Worm (Caenorhabditis elegans): ENCODE data around the gene acl-3.

The acl-3 gene

ce11 chrIV:11650344-11650743, 1.5 kb downstream of the acl-3 start:
- TF ChIP-seq ets-4 (GFP tag; optimal IDR thresholded peaks at IDR 0.05) (no peak), nfyb-1 (GFP tag; IDR thresholded peaks at IDR 0.05) (0 out of 2 replicates have a peak, but pooled peaks have one; percentile 15)

- TF ChIP-seq dox-1 (GFP tag; IDR thresholded peaks at IDR 0.05) (no peak), lin-40 (tag; optimal IDR thresholded peaks at IDR 0.05) (no peak), Y67H2A.10 (GFP tag; conservative IDR thresholded peaks at IDR 0.05) (no peak), atf-7 (tag; optimal IDR thresholded peaks at IDR 0.05) (no peak), snpc-1.1 (tag; optimal IDR thresholded peaks at IDR 0.05; ENCODE audit: insufficient read depth) (no peak), F37B4.10 (GFP tag; IDR thresholded peaks at IDR 0.05) (no peak), ztf-3 (GFP tag; optimal IDR thresholded peaks at IDR 0.05) (no peak), Y56A3A.18 (GFP tag; IDR thresholded peaks at IDR 0.05) (no peak), ztf-22 (GFP tag; optimal IDR thresholded peaks at IDR 0.05) (no peak), F55B11.4 (tag; optimal IDR thresholded peaks at IDR 0.05; ENCODE audit: borderline replicate concordance, insufficient read depth) (no peak)
These were observed 2.8 kb downstream of the acl-3 start, which contains the start of gene ZK809.8 for ce11 chrIV:11649031-11649430. ZK809.8 (minus strand) TSS chrIV:11649064.

ce11 chrIV:11646908-11647307, 4.9 kb downstream of the acl-3 start:
- TF ChIP-seq bed-1 (GFP tag; IDR thresholded peaks at IDR 0.05) = no peak
- TF ChIP-seq snpc-1.1 (tag; optimal IDR thresholded peaks at IDR 0.05; ENCODE audit: insufficient read depth) = no peak
- no peak for TF ChIP-seq F52B5.7 (tag; optimal IDR thresholded peaks at IDR 0.05)
- no peak for TF ChIP-seq T26A5.8 (tag; optimal IDR thresholded peaks at IDR 0.05)
- no peak for TF ChIP-seq madf-6 (GFP tag; IDR thresholded peaks at IDR 0.05)
- no peak for TF ChIP-seq nhr-179 (tag; optimal IDR thresholded peaks at IDR 0.05)
- no peak for TF ChIP-seq ztf-3 (GFP tag; optimal IDR thresholded peaks at IDR 0.05)
- no peak for TF ChIP-seq D2030.7 (GFP tag; IDR thresholded peaks at IDR 0.05)
- no peak for TF ChIP-seq cebp-1 (GFP tag; IDR thresholded peaks at IDR 0.05)
- no peak for TF ChIP-seq cebp-1 (tag; optimal IDR thresholded peaks at IDR 0.05)
- TF ChIP-seq ama-1 (optimal IDR thresholded peaks at IDR 0.05) = no peak
- TF ChIP-seq ama-1 (GFP tag; optimal IDR thresholded peaks at IDR 0.05) = no peak
- no peak for TF ChIP-seq somi-1 (GFP tag; optimal IDR thresholded peaks at IDR 0.05)
- no peak for TF ChIP-seq xnd-1 (tag; optimal IDR thresholded peaks at IDR 0.05)
- TF ChIP-seq pbrm-1 (GFP tag; IDR thresholded peaks at IDR 0.05) = no peak
- TF ChIP-seq nhr-90 (tag; optimal IDR thresholded peaks at IDR 0.05) = no peak
- no peak for TF ChIP-seq ceh-40 (GFP tag; IDR thresholded peaks at IDR 0.05)
- TF ChIP-seq lin-35 (GFP tag; optimal IDR thresholded peaks at IDR 0.05) = no peak
- no peak for TF ChIP-seq pha-4 (tag; optimal IDR thresholded peaks at IDR 0.05)
- no peak for TF ChIP-seq attf-3 (GFP tag; conservative IDR thresholded peaks at IDR 0.05)

DNA sequence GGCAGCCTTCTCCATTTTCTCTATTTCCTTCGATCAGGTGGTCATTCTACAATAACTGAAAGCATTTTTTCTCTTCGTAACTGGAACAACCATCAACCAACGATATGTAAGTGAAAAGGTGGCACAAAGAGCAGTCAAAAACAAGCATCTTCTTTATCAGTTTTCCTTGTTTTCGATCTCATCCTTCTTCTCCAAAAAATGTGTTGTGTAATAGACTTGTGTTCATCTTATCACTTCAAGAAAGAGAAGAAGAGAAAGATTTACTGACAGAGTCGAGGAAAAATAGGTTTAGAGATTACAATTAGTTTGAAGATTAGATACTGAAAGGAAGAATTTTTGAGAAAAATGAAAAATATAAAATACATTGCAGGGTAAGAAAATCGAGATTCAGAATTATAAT, 6.5 kb downstream of the acl-3 start:
- TF ChIP-seq Y67H2A.10 (GFP tag; conservative IDR thresholded peaks at IDR 0.05) (no peak), Y79H2A.3 (GFP tag; conservative IDR thresholded peaks at IDR 0.05) (no peak)

DNA sequence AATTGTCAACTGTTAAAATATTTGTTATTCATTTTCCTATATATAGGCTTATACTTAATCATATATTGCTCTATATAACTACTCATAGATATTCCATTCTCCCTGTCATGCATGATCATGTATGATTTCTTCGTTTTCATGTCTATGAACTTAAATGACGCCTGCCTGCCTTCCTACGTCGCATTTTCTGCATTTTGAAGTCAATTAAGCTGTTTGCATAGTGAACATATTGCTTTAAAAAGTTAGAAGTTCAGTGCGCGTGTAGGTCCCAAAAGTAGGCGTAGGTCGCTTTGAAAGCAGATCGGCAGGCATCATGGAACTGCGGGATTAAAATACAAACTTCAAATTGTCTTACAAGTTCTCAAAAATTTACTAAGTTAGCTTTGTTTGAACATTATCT, 7.1 kb downstream of the acl-3 start:
- TF ChIP-seq F37B4.10 (GFP tag; IDR thresholded peaks at IDR 0.05) (no peak), F52B5.7 (tag; optimal IDR thresholded peaks at IDR 0.05) (peak; percentile 13), cebp-1 (GFP tag; IDR thresholded peaks at IDR 0.05) (0 out of 2 replicates have a peak, but pooled peaks have one; percentile 22), cebp-1 (tag; optimal IDR thresholded peaks at IDR 0.05) (peak; percentile 21)

DNA sequence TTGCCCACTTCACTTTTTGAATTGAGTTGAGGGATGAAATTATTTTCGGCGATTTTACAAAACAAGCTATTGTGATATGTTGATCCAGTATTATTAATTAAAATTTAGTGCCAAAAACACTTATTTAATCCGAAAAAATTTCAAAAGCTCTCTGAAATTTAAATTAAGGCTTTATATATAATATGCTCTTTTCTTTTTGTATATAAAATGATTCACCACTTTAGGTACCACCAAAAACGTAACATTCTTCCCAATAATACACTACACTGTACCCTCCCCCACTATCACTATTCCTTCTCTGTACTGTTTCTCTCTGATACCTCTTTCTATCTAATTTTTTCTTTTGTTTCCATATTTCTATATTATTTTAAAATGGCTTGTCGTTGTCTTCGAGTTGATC, 8.0 kb downstream of the acl-3 start, which contains the start of gene prx-2:
prx-2 (plus strand) TSS at position 301 of the 400 bp plus-strand sequence.
- TF ChIP-seq ztf-18 (tag; optimal IDR thresholded peaks at IDR 0.05) (no peak), D2030.7 (GFP tag; IDR thresholded peaks at IDR 0.05) (no peak), C17E4.6 (GFP tag; IDR thresholded peaks at IDR 0.05) (no peak), cebp-1 (GFP tag; IDR thresholded peaks at IDR 0.05) (no peak), cebp-1 (tag; optimal IDR thresholded peaks at IDR 0.05) (no peak), madf-3 (GFP tag; IDR thresholded peaks at IDR 0.05) (no peak), ZK185.1 (tag; optimal IDR thresholded peaks at IDR 0.05; ENCODE audit: poor library complexity, severe bottlenecking) (no peak), nhr-179 (tag; optimal IDR thresholded peaks at IDR 0.05) (no peak), ztf-22 (GFP tag; optimal IDR thresholded peaks at IDR 0.05) (no peak), ama-1 (optimal IDR thresholded peaks at IDR 0.05) (no peak), ama-1 (GFP tag; optimal IDR thresholded peaks at IDR 0.05) (no peak), ceh-58 (GFP tag; IDR thresholded peaks at IDR 0.05) (no peak), F23B12.7 (tag; optimal IDR thresholded peaks at IDR 0.05; ENCODE audit: insufficient read depth) (no peak), hmg-1.2 (GFP tag; IDR thresholded peaks at IDR 0.05) (no peak), F33H1.4 (GFP tag; IDR thresholded peaks at IDR 0.05) (no peak), Y67H2A.10 (GFP tag; conservative IDR thresholded peaks at IDR 0.05) (no peak)
